Worm (Caenorhabditis elegans) whole organism, L3 larva: ENCODE measurements around the gene T01H3.2.

Source experiments
- aly-2 ChIP-seq: fragments of 150-350 bp; optimal IDR thresholded peaks from 2 replicates; lab custom pipeline; 2014; ENCODE audit warnings: missing biosample characterization, missing genetic modification characterization
- elt-2 ChIP-seq: sonication (generic microtip); optimal IDR thresholded peaks from 2 replicates; lab custom pipeline; 2016; ENCODE audit warnings: missing genetic modification reagents, mild to moderate bottlenecking, missing genetic modification characterization, missing compliant biosample characterization
- lsy-12 ChIP-seq: sonication (generic microtip); optimal IDR thresholded peaks from 2 replicates; lab custom pipeline; 2016; ENCODE audit warnings: mild to moderate bottlenecking, missing genetic modification characterization, missing compliant biosample characterization
- mdl-1 ChIP-seq: fragments of 150-350 bp; optimal IDR thresholded peaks from 2 replicates; lab custom pipeline; 2014; ENCODE audit warnings: missing biosample characterization, missing genetic modification characterization
- nfya-1 ChIP-seq: sonication (generic microtip); optimal IDR thresholded peaks from 2 replicates; lab custom pipeline; 2017; ENCODE audit warnings: missing genetic modification characterization, mild to moderate bottlenecking, missing compliant biosample characterization, antibody characterized with exemption, moderate library complexity; ENCODE audit not compliant: insufficient read depth
- nhr-11 ChIP-seq: fragments of 150-350 bp; optimal IDR thresholded peaks from 2 replicates; lab custom pipeline; 2014; ENCODE audit warnings: missing biosample characterization, missing genetic modification characterization
- nhr-237 ChIP-seq: fragments of 150-350 bp; optimal IDR thresholded peaks from 2 replicates; lab custom pipeline; 2014; ENCODE audit warnings: missing biosample characterization, missing genetic modification characterization
- skn-1 ChIP-seq: fragments of 150-350 bp; optimal IDR thresholded peaks from 2 replicates; lab custom pipeline; 2014; ENCODE audit warnings: missing biosample characterization, missing genetic modification characterization
- unc-39 ChIP-seq: sonication (generic microtip); optimal IDR thresholded peaks from 4 replicates; lab custom pipeline; 2017; ENCODE audit warnings: missing biosample characterization, missing genetic modification characterization

DNA sequence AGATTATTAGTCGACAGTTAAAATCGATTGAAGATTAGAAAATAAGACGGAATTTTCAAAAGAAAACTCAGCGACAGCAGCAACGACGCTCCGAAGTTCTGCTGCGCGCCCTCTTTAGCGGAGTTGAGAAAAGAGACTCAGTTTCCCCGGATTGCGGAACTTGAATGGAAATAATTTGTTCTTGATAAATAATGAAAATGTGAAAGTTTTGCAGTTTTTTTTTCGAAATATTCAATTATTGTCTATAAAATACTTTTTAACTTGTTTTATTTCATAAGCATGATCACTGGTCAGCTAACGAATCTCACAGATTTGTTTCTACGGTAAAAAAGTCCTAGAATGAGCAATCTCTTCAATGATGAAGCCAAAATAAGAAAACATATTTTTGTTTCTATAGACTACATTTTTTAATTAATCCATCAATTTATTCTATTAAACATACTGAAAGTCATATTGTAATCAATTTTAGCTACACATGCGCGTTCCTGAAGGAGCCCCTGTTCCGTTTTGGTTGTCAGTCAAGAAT is 20.2 kb downstream of the T01H3.2 start, which contains the start of the genes cec-3 and T09A5.15:
- TF ChIP-seq nhr-237 (tag; lab: Kevin White, UChicago) (no peak), nfya-1 (tag; lab: Kevin White, UChicago) (peak; percentile 64), elt-2 (peak; percentile 22), skn-1 (tag; lab: Kevin White, UChicago) (no peak), nhr-11 (tag; lab: Kevin White, UChicago) (no peak), aly-2 (no peak), mdl-1 (tag; lab: Kevin White, UChicago) (no peak), lsy-12 (tag; lab: Kevin White, UChicago) (no peak), unc-39 (tag; lab: Kevin White, UChicago) (no peak)
